Fruit fly (Drosophila melanogaster): ENCODE data around the gene sNPF.

DNA sequence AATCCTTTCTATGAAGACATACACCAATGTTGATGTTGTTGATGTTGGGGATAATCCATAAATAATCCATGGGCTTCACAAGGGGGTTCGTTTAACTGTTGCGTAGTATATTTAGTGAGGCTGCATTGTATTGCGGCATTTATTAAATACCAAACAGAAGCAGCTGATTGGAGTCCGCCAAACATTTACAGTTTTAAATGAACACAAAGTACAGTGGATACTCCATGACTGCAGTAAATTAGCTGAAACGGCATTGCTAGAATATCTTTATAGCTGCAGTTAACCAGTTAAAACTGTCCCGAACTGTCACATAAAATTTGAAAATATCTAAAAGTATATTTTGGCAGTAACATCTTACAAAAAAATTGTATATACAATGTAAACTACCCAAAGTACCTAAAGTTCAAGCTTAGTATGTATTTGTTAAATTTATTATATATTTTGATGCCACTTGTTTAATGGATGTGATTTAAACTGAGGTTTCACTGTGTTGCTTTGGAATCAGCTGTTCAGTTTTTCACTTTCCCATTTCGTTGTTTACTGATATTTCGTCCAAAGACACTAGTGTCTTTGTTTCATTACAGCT, 63.5 kb downstream of the sNPF start, which contains the start of the genes CG10747 and Pyroxd1:
- TF ChIP-seq ttk (optimal IDR thresholded peaks at IDR 0.05), result no peak
- no peak for TF ChIP-seq Myc (optimal IDR thresholded peaks at IDR 0.05)
- TF ChIP-seq h (optimal IDR thresholded peaks at IDR 0.05), result no peak
- no peak for TF ChIP-seq psq (optimal IDR thresholded peaks at IDR 0.05)
- TF ChIP-seq Sin3A (optimal IDR thresholded peaks at IDR 0.05), result no peak
